Worm (Caenorhabditis elegans): ENCODE results near the gene R04D3.3.

- no peak for TF ChIP-seq hnd-1 (tag; optimal IDR thresholded peaks at IDR 0.05)
- no peak for TF ChIP-seq hmg-4 (GFP tag; optimal IDR thresholded peaks at IDR 0.05)
- TF ChIP-seq B0310.2 (tag; optimal IDR thresholded peaks at IDR 0.05) = no peak
- TF ChIP-seq aly-1 (tag; optimal IDR thresholded peaks at IDR 0.05) = no peak
- no peak for TF ChIP-seq ama-1 (optimal IDR thresholded peaks at IDR 0.05)
- TF ChIP-seq F13C5.2 (tag; optimal IDR thresholded peaks at IDR 0.05) = no peak
- no peak for TF ChIP-seq flt-1 (GFP tag; IDR thresholded peaks at IDR 0.05)
Observed at ce11 chrX:13307852-13308251, 17.4 kb upstream of the R04D3.3 start.
